Fruit fly (Drosophila melanogaster): ENCODE measurements around the gene CstF50.

CstF50 gene

DNA sequence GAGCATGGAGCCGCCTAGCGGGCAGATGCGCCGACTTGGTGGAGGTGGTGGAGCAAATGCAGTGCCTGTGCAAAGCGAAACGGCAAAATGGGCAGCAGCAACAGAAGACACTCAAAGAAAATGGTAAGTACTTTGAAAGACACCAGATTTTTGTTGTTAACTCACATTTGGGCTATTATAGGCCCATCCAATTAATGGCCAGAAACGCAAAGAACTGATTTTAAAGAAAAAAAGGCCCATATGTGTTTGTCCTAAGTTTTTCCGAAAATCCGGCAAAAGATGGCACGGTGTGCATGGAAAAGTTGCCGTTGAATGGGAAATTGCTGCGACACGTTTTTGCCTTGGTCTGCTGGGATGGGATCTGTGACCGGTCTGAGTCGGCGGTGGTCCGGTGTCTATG is 31.4 kb upstream of the CstF50 start (continued):
- TF ChIP-seq CG1621 (tag; optimal IDR thresholded peaks at IDR 0.05) (no peak), CG6792 (GFP tag; optimal IDR thresholded peaks at IDR 0.05) (no peak), salr (GFP tag; optimal IDR thresholded peaks at IDR 0.05) (peak in 1 of 2 experiments; percentile 35), Eip78C (GFP tag) (peak; percentile 91), CG3032 (tag; optimal IDR thresholded peaks at IDR 0.05) (peak; percentile 12), dac (GFP tag; optimal IDR thresholded peaks at IDR 0.05) (peak; percentile 77), lz (GFP tag; optimal IDR thresholded peaks at IDR 0.05) (no peak), CG10669 (GFP tag; optimal IDR thresholded peaks at IDR 0.05) (peak; percentile 24), Sox14 (GFP tag; optimal IDR thresholded peaks at IDR 0.05) (peak; percentile 63), Sox15 (GFP tag; optimal IDR thresholded peaks at IDR 0.05) (no peak), CG6276 (GFP tag; optimal IDR thresholded peaks at IDR 0.05) (peak; percentile 83), fkh (GFP tag; optimal IDR thresholded peaks at IDR 0.05) (no peak), Ets21C (GFP tag; optimal IDR thresholded peaks at IDR 0.05) (no peak)

DNA sequence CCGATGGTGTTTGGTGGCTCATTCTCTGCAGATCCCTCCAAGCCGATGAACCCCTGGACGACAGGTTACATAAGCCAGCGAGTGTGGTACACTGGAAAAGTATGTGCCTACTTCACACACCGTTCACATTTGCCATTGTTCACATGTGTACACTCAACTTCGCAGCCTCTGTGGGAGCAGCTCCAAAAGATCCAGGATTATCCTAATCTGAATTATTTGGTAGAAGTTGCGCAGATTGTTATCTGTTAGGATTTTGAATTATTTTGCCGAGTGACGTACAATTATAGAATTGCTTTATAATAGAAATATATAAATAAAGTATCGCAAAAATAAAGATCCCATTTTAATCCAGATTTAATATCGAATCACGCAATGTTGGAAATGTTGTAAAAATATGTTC is 30.8 kb upstream of the CstF50 start:
- TF ChIP-seq Sox15 (GFP tag; optimal IDR thresholded peaks at IDR 0.05) (peak; percentile 13), svp (GFP tag) (peak; percentile 78), CG6276 (GFP tag; optimal IDR thresholded peaks at IDR 0.05) (peak; percentile 58), CG10669 (GFP tag; optimal IDR thresholded peaks at IDR 0.05) (peak; percentile 41), Blimp-1 (GFP tag; optimal IDR thresholded peaks at IDR 0.05) (peak; percentile 5), CG3032 (tag; optimal IDR thresholded peaks at IDR 0.05) (peak; percentile 33), CG7368 (GFP tag; optimal IDR thresholded peaks at IDR 0.05) (peak; percentile 23), CG3919 (GFP tag; optimal IDR thresholded peaks at IDR 0.05) (peak; percentile 53), CG32006 (GFP tag; optimal IDR thresholded peaks at IDR 0.05) (peak; percentile 82), CG15336 (GFP tag; IDR thresholded peaks at IDR 0.05) (peak; percentile 63), CG6792 (GFP tag; optimal IDR thresholded peaks at IDR 0.05) (peak; percentile 31), Eip78C (GFP tag) (peak; percentile 92), topi (GFP tag; optimal IDR thresholded peaks at IDR 0.05) (peak; percentile 3), fkh (GFP tag; optimal IDR thresholded peaks at IDR 0.05) (no peak), CG8632 (GFP tag; optimal IDR thresholded peaks at IDR 0.05) (peak; percentile 43), CG4318 (GFP tag; optimal IDR thresholded peaks at IDR 0.05) (peak; percentile 57), lz (GFP tag; optimal IDR thresholded peaks at IDR 0.05) (peak; percentile 10), CG11762 (GFP tag; optimal IDR thresholded peaks at IDR 0.05; ENCODE audit: insufficient read depth) (peak; percentile 36), Eip93F (GFP tag; optimal IDR thresholded peaks at IDR 0.05) (no peak), fd59A (GFP tag; optimal IDR thresholded peaks at IDR 0.05) (no peak), Lpt (GFP tag; optimal IDR thresholded peaks at IDR 0.05) (peak; percentile 14), CG34406 (GFP tag; optimal IDR thresholded peaks at IDR 0.05) (peak; percentile 50), CG9139 (GFP tag; optimal IDR thresholded peaks at IDR 0.05) (no peak), Hr39 (GFP tag; optimal IDR thresholded peaks at IDR 0.05) (no peak), OdsH (GFP tag; optimal IDR thresholded peaks at IDR 0.05) (peak; percentile 71), esn (GFP tag; optimal IDR thresholded peaks at IDR 0.05) (peak; percentile 5), CG6808 (GFP tag; optimal IDR thresholded peaks at IDR 0.05) (peak; percentile 48), Sox14 (GFP tag; optimal IDR thresholded peaks at IDR 0.05) (peak; percentile 4), achi (GFP tag; optimal IDR thresholded peaks at IDR 0.05) (peak; percentile 50), acj6 (GFP tag; optimal IDR thresholded peaks at IDR 0.05) (peak; percentile 59), Hr4 (GFP tag; optimal IDR thresholded peaks at IDR 0.05) (peak; percentile 75), salr (GFP tag; optimal IDR thresholded peaks at IDR 0.05) (peak in 1 of 2 experiments; percentile 51), cyc (GFP tag; optimal IDR thresholded peaks at IDR 0.05) (peak; percentile 7), dac (GFP tag; optimal IDR thresholded peaks at IDR 0.05) (peak; percentile 28), net (GFP tag; optimal IDR thresholded peaks at IDR 0.05) (peak; percentile 32), Met (GFP tag; optimal IDR thresholded peaks at IDR 0.05) (no peak), CG11902 (GFP tag; optimal IDR thresholded peaks at IDR 0.05) (peak; percentile 23), CG10631 (GFP tag; optimal IDR thresholded peaks at IDR 0.05) (peak; percentile 61), CG31627 (GFP tag; optimal IDR thresholded peaks at IDR 0.05) (no peak), CG8119 (GFP tag; IDR thresholded peaks at IDR 0.05) (peak; percentile 60), Smox (GFP tag; optimal IDR thresholded peaks at IDR 0.05) (no peak), CG6163 (GFP tag; IDR thresholded peaks at IDR 0.05) (no peak), CG16779 (tag; optimal IDR thresholded peaks at IDR 0.05) (peak; percentile 28), vri (GFP tag; optimal IDR thresholded peaks at IDR 0.05) (no peak), CG8319 (GFP tag; optimal IDR thresholded peaks at IDR 0.05) (peak; percentile 27), pdm3 (GFP tag; optimal IDR thresholded peaks at IDR 0.05) (peak; percentile 52), spab (GFP tag; optimal IDR thresholded peaks at IDR 0.05) (peak; percentile 29)

Measured in whole organism, prepupa.